Worm (Caenorhabditis elegans): ENCODE results near the gene nxf-2.

The nxf-2 gene

DNA sequence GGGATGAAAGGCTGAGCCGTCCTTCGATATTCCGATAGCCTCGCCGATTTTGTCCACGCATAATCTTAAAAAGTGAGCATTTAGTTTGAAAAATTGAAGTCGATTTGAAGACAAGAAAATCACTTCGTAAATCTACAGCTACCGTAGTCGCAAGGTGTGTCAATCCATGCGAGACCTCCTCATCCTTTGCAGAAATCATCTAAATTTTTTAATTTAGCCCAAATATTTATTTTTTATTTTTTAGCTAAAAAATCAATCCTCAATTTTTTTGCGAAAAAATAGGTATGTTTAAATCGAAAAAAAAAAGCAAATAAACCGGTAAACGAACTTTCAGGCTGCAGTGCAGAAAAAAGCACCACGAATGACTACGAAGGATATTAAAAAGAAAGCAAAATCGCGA is at the start of gene nxf-2, which contains the start of gene set-31:
Gene nxf-2, minus strand, starts transcription at position 101 of the 400 bp plus-strand sequence.
Gene set-31, plus strand, starts transcription at position 169 of the 400 bp plus-strand sequence.
- TF ChIP-seq let-526 (GFP tag; IDR thresholded peaks at IDR 0.05) (no peak), hmg-20 (GFP tag; IDR thresholded peaks at IDR 0.05) (no peak), die-1 (tag; optimal IDR thresholded peaks at IDR 0.05) (no peak), F57C9.4 (tag; optimal IDR thresholded peaks at IDR 0.05) (no peak), F33H1.4 (GFP tag; IDR thresholded peaks at IDR 0.05) (peak; percentile 46; the same call in 1 of the 2 replicates), tbx-9 (tag; optimal IDR thresholded peaks at IDR 0.05; ENCODE audit: borderline replicate concordance) (no peak), lsl-1 (GFP tag; optimal IDR thresholded peaks at IDR 0.05) (peak; percentile 58), aptf-3 (GFP tag; IDR thresholded peaks at IDR 0.05) (no peak), zim-3 (tag; optimal IDR thresholded peaks at IDR 0.05) (no peak), ZK185.1 (tag; optimal IDR thresholded peaks at IDR 0.05; ENCODE audit: poor library complexity, severe bottlenecking) (no peak), nfyb-1 (GFP tag; IDR thresholded peaks at IDR 0.05) (no peak)

DNA sequence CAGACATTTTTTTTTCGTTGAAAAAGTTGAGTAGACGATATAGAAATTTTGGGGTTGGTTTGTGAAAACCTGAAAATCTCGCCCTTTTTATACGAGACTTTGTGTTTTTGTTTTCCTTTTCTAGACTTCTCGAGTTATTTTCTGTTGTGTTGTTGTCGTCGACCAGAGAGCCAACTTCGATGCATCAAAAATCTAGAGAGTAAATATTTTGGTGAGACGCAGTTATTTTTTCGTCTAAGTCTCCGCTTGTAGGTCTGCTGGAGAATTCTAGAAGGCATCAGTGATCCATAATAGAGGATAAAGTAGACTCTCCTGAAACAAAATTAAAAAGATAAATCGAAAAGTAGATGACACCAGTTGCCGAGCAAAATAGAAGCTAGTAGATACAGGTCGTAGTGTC is 46.7 kb upstream of the nxf-2 start, which contains the start of gene F08H9.4:
Gene F08H9.4, minus strand, starts transcription at position 61 of the 400 bp plus-strand sequence.
- no peak for TF ChIP-seq chd-7 (tag; optimal IDR thresholded peaks at IDR 0.05)
- no peak for TF ChIP-seq die-1 (tag; optimal IDR thresholded peaks at IDR 0.05)
- TF ChIP-seq madf-8 (GFP tag; conservative IDR thresholded peaks at IDR 0.05), result no peak
- no peak for TF ChIP-seq ztf-18 (tag; optimal IDR thresholded peaks at IDR 0.05)
- TF ChIP-seq attf-5 (GFP tag; optimal IDR thresholded peaks at IDR 0.05), result no peak

- peak; percentile 69 for TF ChIP-seq tbp1 (GFP tag; optimal IDR thresholded peaks at IDR 0.05)
- TF ChIP-seq efl-1 (GFP tag; optimal IDR thresholded peaks at IDR 0.05), result peak; percentile 10
- peak; percentile 75; the same call in 1 of the 2 replicates for TF ChIP-seq ekl-4 (GFP tag; IDR thresholded peaks at IDR 0.05)
- TF ChIP-seq lsl-1 (GFP tag; optimal IDR thresholded peaks at IDR 0.05), result peak; percentile 55
- TF ChIP-seq ceh-27 (GFP tag; optimal IDR thresholded peaks at IDR 0.05), result peak; percentile 3
- peak; percentile 62 for TF ChIP-seq egrh-3 (GFP tag; IDR thresholded peaks at IDR 0.05)
- TF ChIP-seq dpff-1 (tag; optimal IDR thresholded peaks at IDR 0.05), result peak; percentile 9
- TF ChIP-seq lin-26 (GFP tag; IDR thresholded peaks at IDR 0.05), result peak; percentile 69; the same call in 1 of the 2 replicates
- peak; percentile 64 for TF ChIP-seq snpc-1.3 (tag; optimal IDR thresholded peaks at IDR 0.05; ENCODE audit: insufficient read depth)
- peak; percentile 27 for TF ChIP-seq lin-54 (GFP tag; optimal IDR thresholded peaks at IDR 0.05)
- peak; percentile 38 for TF ChIP-seq F49E8.2 (tag; optimal IDR thresholded peaks at IDR 0.05; ENCODE audit: insufficient read depth)
- TF ChIP-seq snpc-1.1 (tag; optimal IDR thresholded peaks at IDR 0.05; ENCODE audit: insufficient read depth), result peak; percentile 93
- peak; percentile 90 for TF ChIP-seq him-1 (tag; optimal IDR thresholded peaks at IDR 0.05)
- TF ChIP-seq hmg-1.2 (GFP tag; IDR thresholded peaks at IDR 0.05), result peak; percentile 95
- peak; percentile 57; the same call in 1 of the 2 replicates for TF ChIP-seq hsf-1 (GFP tag; IDR thresholded peaks at IDR 0.05)
- TF ChIP-seq ceh-91 (GFP tag; IDR thresholded peaks at IDR 0.05), result 0 out of 2 replicates have a peak, but pooled peaks have one; percentile 18
- peak; percentile 2 for TF ChIP-seq ztf-18 (tag; optimal IDR thresholded peaks at IDR 0.05)
- peak; percentile 51 for TF ChIP-seq F33H1.4 (GFP tag; IDR thresholded peaks at IDR 0.05)
- TF ChIP-seq bed-2 (GFP tag; IDR thresholded peaks at IDR 0.05), result 0 out of 2 replicates have a peak, but pooled peaks have one; percentile 48
- peak; percentile 51; the same call in 1 of the 2 replicates for TF ChIP-seq zfh-2 (GFP tag; conservative IDR thresholded peaks at IDR 0.05)
- TF ChIP-seq ceh-100 (GFP tag; IDR thresholded peaks at IDR 0.05), result peak; percentile 63
- TF ChIP-seq xnd-1 (tag; optimal IDR thresholded peaks at IDR 0.05), result peak; percentile 22
- peak; percentile 85 for TF ChIP-seq snpc-3.4 (tag; optimal IDR thresholded peaks at IDR 0.05)
- TF ChIP-seq egl-44 (GFP tag; IDR thresholded peaks at IDR 0.05), result 0 out of 2 replicates have a peak, but pooled peaks have one; percentile 63
- TF ChIP-seq snpc-4 (GFP tag; optimal IDR thresholded peaks at IDR 0.05), result peak; percentile 85
- peak; percentile 90 to 98 (median 94) for TF ChIP-seq snpc-4 (tag; optimal IDR thresholded peaks at IDR 0.05)
- peak; percentile 88 for TF ChIP-seq attf-6 (GFP tag; IDR thresholded peaks at IDR 0.05)
- peak; percentile 35; the same call in 1 of the 2 replicates for TF ChIP-seq madf-8 (GFP tag; conservative IDR thresholded peaks at IDR 0.05)
- TF ChIP-seq D2030.7 (GFP tag; IDR thresholded peaks at IDR 0.05), result peak; percentile 82
- TF ChIP-seq repo-1 (tag; optimal IDR thresholded peaks at IDR 0.05), result peak; percentile 18
- peak; percentile 68 for TF ChIP-seq F23B12.7 (tag; optimal IDR thresholded peaks at IDR 0.05; ENCODE audit: insufficient read depth)
- peak; percentile 77 for TF ChIP-seq madf-6 (GFP tag; IDR thresholded peaks at IDR 0.05)
These were observed 45.5 kb upstream of the nxf-2 start, which contains the start of gene F08H9.3 for ce11 chrV:14463087-14463486. Gene F08H9.3, minus strand, starts transcription at chrV:14463338.
